Worm (Caenorhabditis elegans): ENCODE data around the gene K09E9.1.

Gene K09E9.1

DNA sequence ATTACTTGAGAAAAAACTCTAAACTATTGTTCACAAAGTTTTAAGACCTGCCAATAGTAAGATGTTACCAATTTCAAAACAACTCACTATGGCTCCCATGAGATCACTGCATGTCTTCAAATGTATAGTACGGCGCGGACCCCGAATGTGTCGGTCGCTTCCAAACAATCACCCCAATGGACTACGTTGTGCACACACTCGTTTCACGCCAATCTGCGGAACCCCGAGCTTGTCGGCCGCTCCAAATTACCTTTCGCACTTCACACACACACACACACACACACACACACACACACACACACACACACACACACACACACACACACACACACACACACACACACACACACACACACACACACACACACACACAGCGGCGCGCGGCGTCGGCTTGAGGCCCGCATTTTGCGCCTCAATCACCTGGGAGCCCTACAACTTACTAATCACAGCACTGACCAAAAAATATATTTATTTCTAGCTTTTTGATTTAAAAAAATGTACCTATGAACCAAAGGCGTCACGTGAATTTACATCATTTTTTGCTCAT, 47.8 kb downstream of the K09E9.1 start:
- TF ChIP-seq tbx-8 (GFP tag; optimal IDR thresholded peaks at IDR 0.05) (no peak), ceh-83 (GFP tag; optimal IDR thresholded peaks at IDR 0.05) (no peak), blmp-1 (tag; optimal IDR thresholded peaks at IDR 0.05) (no peak), pha-4 (tag; optimal IDR thresholded peaks at IDR 0.05) (no peak), cnd-1 (tag; optimal IDR thresholded peaks at IDR 0.05) (peak; percentile 7), sptf-1 (tag; optimal IDR thresholded peaks at IDR 0.05) (peak; percentile 62), nhr-237 (tag; optimal IDR thresholded peaks at IDR 0.05) (no peak), nhr-76 (tag; optimal IDR thresholded peaks at IDR 0.05) (no peak), unc-120 (tag; optimal IDR thresholded peaks at IDR 0.05; ENCODE audit: poor library complexity, severe bottlenecking) (no peak), lin-32 (GFP tag; optimal IDR thresholded peaks at IDR 0.05) (no peak), sem-2 (GFP tag; optimal IDR thresholded peaks at IDR 0.05) (peak; percentile 15), elt-1 (tag; optimal IDR thresholded peaks at IDR 0.05; ENCODE audit: borderline replicate concordance, insufficient read depth) (no peak), ces-1 (GFP tag; optimal IDR thresholded peaks at IDR 0.05) (no peak)

ce11 chrX:15668695-15669094, 48.4 kb downstream of the K09E9.1 start:
- peak; percentile 41 for TF ChIP-seq ces-1 (GFP tag; optimal IDR thresholded peaks at IDR 0.05)
- no peak for TF ChIP-seq cnd-1 (tag; optimal IDR thresholded peaks at IDR 0.05)

DNA sequence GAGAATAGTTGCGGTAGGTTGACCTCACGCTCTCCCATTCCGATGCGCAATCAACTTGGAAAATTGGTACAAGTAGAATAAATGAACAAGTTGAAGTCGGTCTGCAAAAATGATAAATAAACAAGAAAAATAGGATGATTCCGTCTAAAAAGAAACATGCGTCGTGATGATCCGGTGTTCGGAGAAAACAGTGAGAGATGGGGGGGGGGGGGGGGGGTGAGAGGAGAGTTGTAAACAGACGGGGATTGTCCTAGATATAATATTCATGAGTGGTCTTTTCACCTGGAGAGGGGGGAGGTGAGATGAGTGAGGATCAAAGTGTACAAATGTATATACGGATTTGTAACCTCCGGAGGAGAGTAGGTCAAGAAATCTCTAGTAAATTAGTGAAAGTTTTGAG, 55.3 kb downstream of the K09E9.1 start, which contains the start of gene F59D12.2:
TSS of gene F59D12.2 (minus strand) at position 101 of the 400 bp plus-strand sequence.
- no peak for TF ChIP-seq ztf-11 (tag; optimal IDR thresholded peaks at IDR 0.05)
- no peak for TF ChIP-seq ham-2 (GFP tag; optimal IDR thresholded peaks at IDR 0.05)
- TF ChIP-seq flh-1 (GFP tag; optimal IDR thresholded peaks at IDR 0.05), result no peak
- TF ChIP-seq nhr-76 (tag; optimal IDR thresholded peaks at IDR 0.05), result no peak
- TF ChIP-seq cnd-1 (tag; optimal IDR thresholded peaks at IDR 0.05), result no peak
- no peak for TF ChIP-seq mep-1 (tag; optimal IDR thresholded peaks at IDR 0.05)
- TF ChIP-seq drap-1 (GFP tag; optimal IDR thresholded peaks at IDR 0.05), result no peak
- TF ChIP-seq ceh-39 (tag; optimal IDR thresholded peaks at IDR 0.05), result no peak
- no peak for TF ChIP-seq zip-8 (tag; optimal IDR thresholded peaks at IDR 0.05)
- TF ChIP-seq unc-39 (tag; optimal IDR thresholded peaks at IDR 0.05), result no peak
- no peak for TF ChIP-seq nhr-12 (tag; optimal IDR thresholded peaks at IDR 0.05)
- no peak for TF ChIP-seq sptf-1 (tag; optimal IDR thresholded peaks at IDR 0.05)
- no peak for TF ChIP-seq ceh-43 (GFP tag; optimal IDR thresholded peaks at IDR 0.05)
- TF ChIP-seq lsy-2 (tag; optimal IDR thresholded peaks at IDR 0.05), result no peak
- TF ChIP-seq blmp-1 (tag; optimal IDR thresholded peaks at IDR 0.05), result no peak
- no peak for TF ChIP-seq snpc-4 (tag; optimal IDR thresholded peaks at IDR 0.05)
- TF ChIP-seq bed-3 (GFP tag; optimal IDR thresholded peaks at IDR 0.05), result no peak

Measured in whole organism, mixed stage, embryonic.